Worm (Caenorhabditis elegans) whole organism, L1 larva: ENCODE data around the gene srd-43.

Source experiments
- ceh-82 ChIP-seq, 3 experiments: fragments of 150-350 bp in 1 of 3; sonication (generic microtip) in 2 of 3; optimal IDR thresholded peaks; 2 replicates each; lab custom pipeline; 2014 to 2017; ENCODE audit warnings: missing biosample characterization in 3 of 3, missing genetic modification characterization in 3 of 3
- egl-27 ChIP-seq, 2 experiments: fragments of 150-350 bp in 1 of 2; sonication (generic microtip); optimal IDR thresholded peaks; 3 replicates each; lab custom pipeline; 2017 to 2018; ENCODE audit warnings: missing biosample characterization in 2 of 2, missing genetic modification characterization in 2 of 2, missing genetic modification reagents in 2 of 2
- fkh-10 ChIP-seq: sonication (generic microtip); optimal IDR thresholded peaks from 2 replicates; lab custom pipeline; 2017; ENCODE audit warnings: missing biosample characterization, missing genetic modification reagents, missing genetic modification characterization
- lin-35 ChIP-seq, 2 experiments: fragments of 150-350 bp; optimal IDR thresholded peaks; 2 replicates each; lab custom pipeline; 2014; ENCODE audit warnings: missing biosample characterization in 2 of 2, missing genetic modification characterization in 2 of 2, missing genetic modification reagents in 2 of 2
- nhr-47 ChIP-seq: sonication (generic microtip); optimal IDR thresholded peaks from 2 replicates; lab custom pipeline; 2016; ENCODE audit warnings: mild to moderate bottlenecking, missing genetic modification characterization, moderate library complexity, missing compliant biosample characterization
- nhr-77 ChIP-seq: fragments of 150-350 bp; optimal IDR thresholded peaks from 2 replicates; lab custom pipeline; 2014; ENCODE audit warnings: missing biosample characterization, missing genetic modification characterization
- snpc-4 ChIP-seq: fragments of 150-350 bp; optimal IDR thresholded peaks from 2 replicates; lab custom pipeline; 2014; ENCODE audit warnings: missing biosample characterization, missing genetic modification characterization

DNA sequence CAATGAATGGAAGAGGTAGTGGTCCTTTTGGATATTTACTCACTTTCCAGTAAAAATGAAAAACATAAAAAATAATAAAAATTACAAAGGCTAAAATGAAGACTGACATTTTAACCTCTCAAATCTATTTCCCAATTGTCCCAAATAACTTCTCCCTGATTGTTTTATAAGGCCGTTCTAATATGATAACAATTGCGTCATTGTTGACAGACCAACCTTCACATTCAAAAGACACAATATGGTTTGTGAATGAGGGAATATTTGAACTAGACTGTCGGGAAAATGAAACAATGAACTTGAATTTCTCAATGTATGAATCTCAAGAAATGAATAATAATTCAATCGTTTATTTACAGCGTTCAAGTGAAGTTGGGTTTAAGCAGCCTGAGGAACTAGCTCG is 38.4 kb downstream of the srd-43 start, which contains the start of gene cyp-14A1:
- TF ChIP-seq snpc-4 (tag; lab: Kevin White, UChicago), result no peak
- TF ChIP-seq nhr-47 (tag; lab: Kevin White, UChicago), result no peak
- TF ChIP-seq nhr-77, result no peak
- no peak for TF ChIP-seq lin-35 (GFP tag; optimal IDR thresholded peaks at IDR 0.05; lab: Kevin White, UChicago)
- TF ChIP-seq fkh-10, result no peak
- TF ChIP-seq ceh-82 (tag; optimal IDR thresholded peaks at IDR 0.05; lab: Kevin White, UChicago), result no peak
- TF ChIP-seq egl-27 (tag; optimal IDR thresholded peaks at IDR 0.05; lab: Kevin White, UChicago), result no peak
